Worm (Caenorhabditis elegans): ENCODE measurements around the gene hacd-1.

DNA sequence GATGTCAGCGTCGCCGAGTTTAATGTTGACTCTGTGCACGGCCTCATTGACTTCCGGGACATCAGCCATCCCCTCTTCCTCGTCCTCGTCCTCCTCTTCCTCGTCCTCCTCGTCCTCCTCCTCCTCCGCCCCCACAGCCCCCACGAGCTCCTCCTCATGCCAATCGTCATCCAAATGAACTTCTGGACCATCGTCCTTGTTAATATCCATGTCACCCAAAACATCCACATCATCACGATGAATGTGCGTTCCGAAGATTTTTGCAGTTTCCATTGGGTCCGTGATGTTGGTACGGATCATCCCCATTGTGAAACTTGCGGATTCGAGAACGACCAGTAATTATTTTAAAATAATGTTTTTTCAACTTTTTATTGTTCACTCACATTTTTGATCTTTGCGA, 25.8 kb upstream of the hacd-1 start:
- no peak for TF ChIP-seq lsy-2 (tag; optimal IDR thresholded peaks at IDR 0.05)
- TF ChIP-seq unc-62 (GFP tag; optimal IDR thresholded peaks at IDR 0.05) = no peak
- no peak for TF ChIP-seq cnd-1 (tag; optimal IDR thresholded peaks at IDR 0.05)
- no peak for TF ChIP-seq zip-8 (tag; optimal IDR thresholded peaks at IDR 0.05)
- no peak for TF ChIP-seq snpc-4 (tag; optimal IDR thresholded peaks at IDR 0.05)
- TF ChIP-seq mep-1 (tag; optimal IDR thresholded peaks at IDR 0.05) = no peak
